Worm (Caenorhabditis elegans): ENCODE data around the gene dolk-1.

DNA sequence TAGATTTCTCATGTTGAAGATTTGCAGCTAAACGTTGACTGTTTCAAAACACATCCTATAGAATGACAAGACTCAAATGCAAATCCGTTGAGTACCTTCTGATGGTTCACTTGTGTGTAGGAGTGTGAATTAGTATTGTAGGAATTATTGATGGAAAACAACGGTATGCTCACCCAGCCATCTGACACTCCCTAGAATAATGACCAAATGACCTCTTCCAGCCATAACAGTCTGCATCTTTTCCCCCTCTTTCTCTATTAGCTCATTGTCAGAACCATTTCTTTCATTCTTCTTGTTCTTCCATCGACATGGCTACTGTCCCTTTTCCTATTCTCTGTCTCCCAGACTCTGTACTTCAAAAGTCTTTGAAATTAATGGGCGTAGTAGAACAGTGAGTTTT is 24.8 kb downstream of the dolk-1 start, which contains the start of gene fbxb-24:
- TF ChIP-seq pes-1 (GFP tag; IDR thresholded peaks at IDR 0.05) (no peak), tbx-37 (GFP tag; conservative IDR thresholded peaks at IDR 0.05) (no peak), ama-1 (optimal IDR thresholded peaks at IDR 0.05) (no peak), sea-1 (GFP tag; conservative IDR thresholded peaks at IDR 0.05) (no peak), tra-4 (tag; optimal IDR thresholded peaks at IDR 0.05) (no peak), hmg-4 (GFP tag; optimal IDR thresholded peaks at IDR 0.05) (no peak), flt-1 (GFP tag; IDR thresholded peaks at IDR 0.05) (no peak), B0310.2 (tag; optimal IDR thresholded peaks at IDR 0.05) (no peak), F13C5.2 (tag; optimal IDR thresholded peaks at IDR 0.05) (no peak), ceh-13 (GFP tag; optimal IDR thresholded peaks at IDR 0.05) (no peak), ets-7 (tag; optimal IDR thresholded peaks at IDR 0.05) (no peak), hmbx-1 (tag; optimal IDR thresholded peaks at IDR 0.05) (no peak)
